Worm (Caenorhabditis elegans) whole organism, L4/young adult: Measurements from ENCODE around the gene nhr-223.

Experiments used
- W03F9.2 ChIP-seq: fragments of 150-350 bp; optimal IDR thresholded peaks from 2 replicates; lab custom pipeline; 2014; ENCODE audit warnings: missing biosample characterization, missing genetic modification characterization
- him-1 ChIP-seq: sonication (generic microtip); optimal IDR thresholded peaks from 2 replicates; lab custom pipeline; 2016; ENCODE audit warnings: missing genotype, missing genetic modification reagents, missing genetic modification characterization, missing compliant biosample characterization

ce11 chrV:15792409-15792808, 3.8 kb upstream of the nhr-223 start, which contains the start of gene T26E4.4:
- no peak for TF ChIP-seq him-1 (tag; lab: Kevin White, UChicago)
- TF ChIP-seq W03F9.2 (tag; lab: Kevin White, UChicago) = no peak
